Fruit fly (Drosophila melanogaster) whole organism, embryonic: ENCODE data around the gene CG31627.

Experiments
- Asciz ChIP-seq: fragments of 200-800 bp; sonication (Bioruptor generic); optimal IDR thresholded peaks from 2 replicates; lab custom pipeline; 2017; ENCODE audit warnings: missing biosample characterization, mild to moderate bottlenecking, missing genetic modification characterization, missing genetic modification reagents
- Atf6 ChIP-seq: fragments of 200-800 bp; sonication (Bioruptor generic); IDR thresholded peaks from 2 replicates; pipeline ENCODE4 v1.3.6; 2022; ENCODE audit warnings: missing biosample characterization, missing genetic modification characterization
- Bdp1 ChIP-seq: fragments of 200-800 bp; sonication (Bioruptor generic); optimal IDR thresholded peaks from 3 replicates; lab custom pipeline; 2016; ENCODE audit warnings: missing biosample characterization, missing genetic modification characterization
- BtbVII ChIP-seq: fragments of 200-800 bp; sonication (Bioruptor generic); optimal IDR thresholded peaks from 3 replicates; lab custom pipeline; 2017; ENCODE audit warnings: missing biosample characterization, mild to moderate bottlenecking, missing genetic modification characterization
- CG10267 ChIP-seq: fragments of 200-800 bp; sonication (Bioruptor generic); optimal IDR thresholded peaks from 2 replicates; lab custom pipeline; 2018; ENCODE audit warnings: missing biosample characterization, mild to moderate bottlenecking, missing genetic modification characterization, moderate library complexity
- CG11085 ChIP-seq: fragments of 200-800 bp; sonication (Bioruptor generic); IDR thresholded peaks from 2 replicates; pipeline ENCODE4 v1.3.6; 2022; ENCODE audit warnings: missing biosample characterization, missing genetic modification characterization
- CG11504 ChIP-seq: fragments of 200-800 bp; sonication (Bioruptor generic); optimal IDR thresholded peaks from 3 replicates; lab custom pipeline; 2019; ENCODE audit warnings: missing biosample characterization, mild to moderate bottlenecking, missing genetic modification characterization, moderate library complexity
- CG11696 ChIP-seq: fragments of 200-800 bp; sonication (Bioruptor generic); IDR thresholded peaks from 2 replicates; pipeline ENCODE4 v1.3.6; 2022; ENCODE audit warnings: missing biosample characterization, missing genetic modification characterization
- CG12071 ChIP-seq: fragments of 200-800 bp; sonication (Bioruptor generic); optimal IDR thresholded peaks from 3 replicates; lab custom pipeline; 2018; ENCODE audit warnings: missing biosample characterization, mild to moderate bottlenecking, missing genetic modification characterization
- CG1233 ChIP-seq: fragments of 200-800 bp; sonication (Bioruptor generic); optimal IDR thresholded peaks from 4 replicates; lab custom pipeline; 2018; ENCODE audit warnings: missing biosample characterization, mild to moderate bottlenecking, missing genetic modification characterization
- CG12769 ChIP-seq: fragments of 200-800 bp; sonication (Bioruptor generic); optimal IDR thresholded peaks from 2 replicates; lab custom pipeline; 2019; ENCODE audit warnings: missing biosample characterization, mild to moderate bottlenecking, missing genetic modification characterization, moderate library complexity
- CG14441 ChIP-seq: fragments of 200-800 bp; sonication (Bioruptor generic); IDR thresholded peaks from 2 replicates; pipeline ENCODE4 v1.3.6; 2022; ENCODE audit warnings: missing biosample characterization, missing genetic modification characterization
- CG1603 ChIP-seq: fragments of 200-800 bp; sonication (Bioruptor generic); optimal IDR thresholded peaks from 2 replicates; lab custom pipeline; 2019; ENCODE audit warnings: missing biosample characterization, mild to moderate bottlenecking, missing genetic modification characterization, moderate library complexity
- CG17829 ChIP-seq: fragments of 200-800 bp; optimal IDR thresholded peaks from 2 replicates; lab custom pipeline; 2019; ENCODE audit warnings: missing biosample characterization, mild to moderate bottlenecking, missing genetic modification characterization, moderate library complexity
- CG2199 ChIP-seq: fragments of 200-800 bp; sonication (Bioruptor generic); IDR thresholded peaks from 3 replicates; pipeline ENCODE4 v1.3.6; 2022; ENCODE audit warnings: missing biosample characterization, missing genetic modification characterization
- CG33557 ChIP-seq: fragments of 200-800 bp; sonication (Bioruptor generic); optimal IDR thresholded peaks from 2 replicates; lab custom pipeline; 2019; ENCODE audit warnings: missing biosample characterization, mild to moderate bottlenecking, missing genetic modification characterization, moderate library complexity
- CG3726 ChIP-seq: fragments of 200-800 bp; sonication (Bioruptor generic); IDR thresholded peaks from 3 replicates; pipeline ENCODE4, ENCODE4 v1.3.6; 2022; ENCODE audit warnings: missing biosample characterization, missing genetic modification characterization
- CG42726 ChIP-seq: fragments of 200-800 bp; sonication (Bioruptor generic); IDR thresholded peaks from 2 replicates; pipeline ENCODE4 v1.3.6; 2022; ENCODE audit warnings: missing biosample characterization, missing genetic modification characterization; ENCODE audit not compliant: partially characterized antibody
- CG5180 ChIP-seq: fragments of 200-800 bp; sonication (Bioruptor generic); optimal IDR thresholded peaks from 3 replicates; lab custom pipeline; 2017; ENCODE audit warnings: missing biosample characterization, missing genetic modification characterization, mild to moderate bottlenecking, moderate library complexity, missing genetic modification reagents
- CG7963 ChIP-seq: fragments of 200-800 bp; sonication (Bioruptor generic); IDR thresholded peaks from 3 replicates; pipeline ENCODE4 v1.3.6; 2022; ENCODE audit warnings: missing biosample characterization, missing genetic modification characterization; ENCODE audit not compliant: partially characterized antibody
- CG9932 ChIP-seq: fragments of 200-800 bp; sonication (Bioruptor generic); IDR thresholded peaks from 2 replicates; pipeline ENCODE4 v1.3.6; 2022; ENCODE audit warnings: missing biosample characterization, missing genetic modification characterization
- D19A ChIP-seq: fragments of 200-800 bp; optimal IDR thresholded peaks from 3 replicates; lab custom pipeline; 2019; ENCODE audit warnings: missing biosample characterization, mild to moderate bottlenecking, missing genetic modification characterization, moderate library complexity
- D19B ChIP-seq: fragments of 200-800 bp; sonication (Bioruptor generic); optimal IDR thresholded peaks from 2 replicates; lab custom pipeline; 2017; ENCODE audit warnings: missing biosample characterization, mild to moderate bottlenecking, missing genetic modification characterization
- Fer1 ChIP-seq: fragments of 200-800 bp; sonication (Bioruptor generic); optimal IDR thresholded peaks from 2 replicates; lab custom pipeline; 2017; ENCODE audit warnings: missing biosample characterization, mild to moderate bottlenecking, missing genetic modification characterization
- Fer3 ChIP-seq: fragments of 200-800 bp; sonication (Bioruptor generic); optimal IDR thresholded peaks from 2 replicates; lab custom pipeline; 2018; ENCODE audit warnings: missing biosample characterization, mild to moderate bottlenecking, missing genetic modification characterization, moderate library complexity
- H2.0 ChIP-seq: fragments of 200-800 bp; sonication (Bioruptor generic); IDR thresholded peaks from 2 replicates; pipeline ENCODE4 v1.3.6; 2022; ENCODE audit warnings: missing biosample characterization, missing genetic modification characterization
- PHDP ChIP-seq: fragments of 200-800 bp; sonication (Bioruptor generic); optimal IDR thresholded peaks from 3 replicates; lab custom pipeline; 2018; ENCODE audit warnings: missing biosample characterization, mild to moderate bottlenecking, missing genetic modification characterization, moderate library complexity
- Sox100B ChIP-seq: fragments of 200-800 bp; sonication (Bioruptor generic); optimal IDR thresholded peaks from 3 replicates; lab custom pipeline; 2018; ENCODE audit warnings: missing biosample characterization, mild to moderate bottlenecking, missing genetic modification characterization
- Xrp1 ChIP-seq: fragments of 200-800 bp; sonication (Bioruptor generic); IDR thresholded peaks from 2 replicates; pipeline ENCODE4 v1.3.6; 2022; ENCODE audit warnings: missing biosample characterization, missing genetic modification characterization
- al ChIP-seq: fragments of 200-800 bp; sonication (Bioruptor generic); IDR thresholded peaks from 2 replicates; pipeline ENCODE4 v1.3.6; 2022; ENCODE audit warnings: missing biosample characterization, missing genetic modification characterization
- ara ChIP-seq: fragments of 200-800 bp; sonication (Bioruptor generic); IDR thresholded peaks from 2 replicates; pipeline ENCODE4 v1.3.6; 2022; ENCODE audit warnings: missing biosample characterization, missing genetic modification characterization
- bsh ChIP-seq, 2 experiments: fragments of 200-800 bp; sonication (Bioruptor generic); optimal IDR thresholded peaks; 2 replicates each; lab custom pipeline; 2017 to 2018; ENCODE audit warnings: mild to moderate bottlenecking in 2 of 2, missing biosample characterization in 2 of 2, missing genetic modification characterization in 2 of 2, moderate library complexity in 1 of 2
- chif ChIP-seq, 2 experiments: fragments of 200-800 bp; sonication (Bioruptor generic); optimal IDR thresholded peaks; 3 replicates each; lab custom pipeline; 2016; ENCODE audit warnings: missing biosample characterization in 2 of 2, missing genetic modification characterization in 2 of 2
- dmrt11E ChIP-seq: fragments of 200-800 bp; sonication (Bioruptor generic); optimal IDR thresholded peaks from 3 replicates; lab custom pipeline; 2018; ENCODE audit warnings: missing biosample characterization, mild to moderate bottlenecking, missing genetic modification characterization, moderate library complexity
- fu2 ChIP-seq: fragments of 200-800 bp; sonication (Bioruptor generic); optimal IDR thresholded peaks from 2 replicates; lab custom pipeline; 2016; ENCODE audit warnings: missing biosample characterization, missing genetic modification characterization
- grn ChIP-seq: fragments of 200-800 bp; sonication (Bioruptor generic); optimal IDR thresholded peaks from 3 replicates; lab custom pipeline; 2017; ENCODE audit warnings: missing biosample characterization, missing genetic modification characterization
- lov ChIP-seq, 2 experiments: fragments of 200-800 bp in 1 of 2; fragments of >200 bp in 1 of 2; sonication (Bioruptor generic) in 1 of 2; IDR thresholded peaks in 1 of 2; optimal IDR thresholded peaks in 1 of 2; 2 replicates in 1 of 2; 3 replicates in 1 of 2; pipeline versions ENCODE4 v1.3.6 to Lab custom; 2017 to 2022; ENCODE audit warnings: missing biosample characterization in 1 of 2, missing genetic modification characterization in 1 of 2
- mld ChIP-seq: fragments of 200-800 bp; sonication (Bioruptor generic); IDR thresholded peaks from 3 replicates; pipeline ENCODE4 v1.3.6; 2022; ENCODE audit warnings: missing biosample characterization, missing genetic modification characterization; ENCODE audit not compliant: partially characterized antibody
- nerfin-1 ChIP-seq: fragments of 200-800 bp; sonication (Bioruptor generic); optimal IDR thresholded peaks from 3 replicates; lab custom pipeline; 2019; ENCODE audit warnings: missing biosample characterization, mild to moderate bottlenecking, missing genetic modification characterization, moderate library complexity
- nerfin-2 ChIP-seq: fragments of 200-800 bp; sonication (Bioruptor generic); IDR thresholded peaks from 2 replicates; pipeline ENCODE4 v1.3.6; 2022; ENCODE audit warnings: missing biosample characterization, missing genetic modification characterization; ENCODE audit not compliant: partially characterized antibody
- prd ChIP-seq, 3 experiments: fragments of >200 bp in 2 of 3; fragments of 200-800 bp in 1 of 3; sonication (Bioruptor generic) in 1 of 3; optimal IDR thresholded peaks in 2 of 3; IDR thresholded peaks in 1 of 3; 2 replicates in 2 of 3; 3 replicates in 1 of 3; pipeline versions ENCODE4 v1.3.6 to Lab custom; 2017 to 2022; ENCODE audit warnings: missing biosample characterization in 1 of 3, missing genetic modification characterization in 1 of 3
- sc ChIP-seq, 3 experiments: fragments of >200 bp in 2 of 3; fragments of 200-800 bp in 1 of 3; sonication (Bioruptor generic) in 1 of 3; optimal IDR thresholded peaks; 2 replicates in 2 of 3; 3 replicates in 1 of 3; lab custom pipeline; 2017; ENCODE audit warnings: mild to moderate bottlenecking in 1 of 3, missing biosample characterization in 1 of 3, missing genetic modification characterization in 1 of 3, missing genetic modification reagents in 1 of 3
- sd ChIP-seq: fragments of 200-800 bp; sonication (Bioruptor generic); optimal IDR thresholded peaks from 3 replicates; lab custom pipeline; 2018; ENCODE audit warnings: missing biosample characterization, mild to moderate bottlenecking, missing genetic modification characterization, moderate library complexity
- sens ChIP-seq: fragments of 200-800 bp; sonication (Bioruptor generic); peaks from one replicate; lab custom pipeline; 2016; ENCODE audit warnings: missing biosample characterization, missing genetic modification characterization
- sob ChIP-seq: fragments of 200-800 bp; sonication (Bioruptor generic); IDR thresholded peaks from 2 replicates; pipeline ENCODE4 v1.3.6; 2022; ENCODE audit warnings: missing biosample characterization, missing genetic modification characterization
- tap ChIP-seq: fragments of 200-800 bp; optimal IDR thresholded peaks from 3 replicates; lab custom pipeline; 2019; ENCODE audit warnings: missing biosample characterization, mild to moderate bottlenecking, missing genetic modification characterization, moderate library complexity
- twi ChIP-seq: fragments of 200-800 bp; optimal IDR thresholded peaks from 2 replicates; lab custom pipeline; 2019; ENCODE audit warnings: missing biosample characterization, mild to moderate bottlenecking, missing genetic modification characterization, moderate library complexity
- unpg ChIP-seq: fragments of 200-800 bp; sonication (Bioruptor generic); optimal IDR thresholded peaks from 3 replicates; lab custom pipeline; 2018; ENCODE audit warnings: missing biosample characterization, mild to moderate bottlenecking, missing genetic modification characterization, moderate library complexity
- wor ChIP-seq: fragments of 200-800 bp; sonication (Bioruptor generic); IDR thresholded peaks from 2 replicates; pipeline ENCODE4 v1.3.6; 2022; ENCODE audit warnings: missing biosample characterization, missing genetic modification characterization

The CG31627 gene

DNA sequence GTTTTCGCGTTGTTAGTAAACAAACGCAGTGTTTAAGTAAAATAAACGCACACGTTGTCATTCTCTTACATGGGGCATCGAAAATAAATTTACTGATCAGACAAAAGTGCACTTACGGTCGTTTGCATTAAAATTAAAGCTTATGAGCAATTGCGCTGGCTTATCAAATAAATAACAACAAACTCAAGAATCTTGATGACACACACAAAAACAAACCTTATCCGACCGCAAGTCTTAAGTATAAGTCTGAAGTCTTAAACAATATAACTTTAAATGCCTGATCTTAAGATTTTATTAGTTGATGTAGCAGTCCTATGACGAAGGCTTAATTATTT, 45.9 kb downstream of the CG31627 start (continued):
- TF ChIP-seq CG10267 (tag; lab: Kevin White, UChicago), result no peak
- no peak for TF ChIP-seq mld
- TF ChIP-seq CG1233 (GFP tag; lab: Kevin White, UChicago), result peak; percentile 18
- no peak for TF ChIP-seq unpg (GFP tag; lab: Kevin White, UChicago)
- TF ChIP-seq CG42726 (GFP tag; lab: Robert Waterston, UW), result no peak
- TF ChIP-seq CG11504 (tag; lab: Kevin White, UChicago), result peak; percentile 15
- TF ChIP-seq Fer1 (GFP tag; lab: Kevin White, UChicago), result peak; percentile 3
- TF ChIP-seq lov (optimal IDR thresholded peaks at IDR 0.05; lab: Kevin White, UChicago), result no peak
- TF ChIP-seq lov (GFP tag; IDR thresholded peaks at IDR 0.05; lab: Robert Waterston, UW), result no peak
- TF ChIP-seq CG33557, result peak; percentile 19
- 0 out of 2 replicates have a peak, but pooled peaks have one; percentile 47 for TF ChIP-seq ara (GFP tag; lab: Robert Waterston, UW)
- no peak for TF ChIP-seq Bdp1 (GFP tag; lab: Kevin White, UChicago)
- TF ChIP-seq CG9932 (GFP tag; lab: Robert Waterston, UW), result 0 out of 2 replicates have a peak, but pooled peaks have one; percentile 1
- TF ChIP-seq CG5180 (GFP tag; lab: Kevin White, UChicago), result peak; percentile 21
- TF ChIP-seq CG7963 (GFP tag; lab: Robert Waterston, UW), result no peak
- TF ChIP-seq BtbVII (GFP tag; lab: Kevin White, UChicago), result peak; percentile 30
- peak; percentile 76 for TF ChIP-seq sens (GFP tag; lab: Kevin White, UChicago)
- no peak for TF ChIP-seq Atf6 (GFP tag; lab: Robert Waterston, UW)
- no peak for TF ChIP-seq wor (GFP tag; lab: Robert Waterston, UW)
- no peak for TF ChIP-seq D19B (GFP tag; lab: Kevin White, UChicago)
- no peak for TF ChIP-seq H2.0 (GFP tag; lab: Robert Waterston, UW)
- no peak for TF ChIP-seq nerfin-1 (tag; lab: Kevin White, UChicago)
- no peak for TF ChIP-seq fu2
- peak in 1 of 2 experiments; percentile 41 for TF ChIP-seq bsh (GFP tag; optimal IDR thresholded peaks at IDR 0.05; lab: Kevin White, UChicago)
- peak; percentile 15 for TF ChIP-seq tap (tag; lab: Kevin White, UChicago)
- TF ChIP-seq chif (GFP tag; optimal IDR thresholded peaks at IDR 0.05; lab: Kevin White, UChicago), result no peak
- peak; percentile 30 for TF ChIP-seq D19A (tag; lab: Kevin White, UChicago)
- peak; percentile 18 for TF ChIP-seq Asciz (GFP tag; lab: Kevin White, UChicago)
- no peak for TF ChIP-seq sc (optimal IDR thresholded peaks at IDR 0.05; lab: Kevin White, UChicago)
- peak; percentile 33 for TF ChIP-seq sc (GFP tag; optimal IDR thresholded peaks at IDR 0.05; lab: Kevin White, UChicago)
- TF ChIP-seq Xrp1, result peak; percentile 23; the same call in 1 of the 2 replicates
- peak; percentile 38 for TF ChIP-seq Sox100B (GFP tag; lab: Kevin White, UChicago)
- TF ChIP-seq CG12769 (tag; lab: Kevin White, UChicago), result peak; percentile 4
- TF ChIP-seq twi (tag; lab: Kevin White, UChicago), result no peak
- TF ChIP-seq CG12071 (GFP tag; lab: Kevin White, UChicago), result peak; percentile 41
- peak; percentile 9 for TF ChIP-seq dmrt11E (tag; lab: Kevin White, UChicago)
- peak; percentile 27 for TF ChIP-seq grn (GFP tag; lab: Kevin White, UChicago)
- TF ChIP-seq CG3726 (GFP tag; lab: Robert Waterston, UW), result no peak
- peak; percentile 23 for TF ChIP-seq sd
- peak; percentile 18 for TF ChIP-seq PHDP

DNA sequence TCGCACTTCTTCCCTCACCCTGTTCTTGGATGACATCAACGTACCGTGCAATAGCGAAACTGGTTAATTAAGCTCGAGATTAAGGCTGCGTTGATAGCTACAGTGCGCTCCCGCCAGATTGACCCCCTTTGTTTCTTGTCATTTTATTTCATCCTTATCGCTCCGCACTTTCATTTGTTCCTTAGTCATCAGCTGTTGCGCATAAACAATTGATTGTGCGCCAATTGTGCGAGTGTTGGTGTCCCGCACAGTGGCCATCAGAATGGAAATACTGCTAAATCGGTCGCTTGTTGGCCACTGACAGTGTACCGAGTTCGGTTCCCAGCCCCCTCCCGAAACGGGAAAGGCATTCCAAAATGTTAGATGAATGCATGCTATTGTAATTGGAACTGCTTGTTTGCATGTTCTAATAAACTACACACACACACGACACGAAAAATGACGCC, 46.6 kb downstream of the CG31627 start:
- no peak for TF ChIP-seq Fer3 (tag; lab: Kevin White, UChicago)
- TF ChIP-seq nerfin-2, result no peak
- TF ChIP-seq CG11085 (GFP tag; lab: Robert Waterston, UW), result no peak
- TF ChIP-seq al, result no peak
- TF ChIP-seq sob, result 0 out of 2 replicates have a peak, but pooled peaks have one; percentile 13
- TF ChIP-seq sc (optimal IDR thresholded peaks at IDR 0.05; lab: Kevin White, UChicago), result no peak
- TF ChIP-seq sc (GFP tag; optimal IDR thresholded peaks at IDR 0.05; lab: Kevin White, UChicago), result no peak
- TF ChIP-seq CG17829 (tag; lab: Kevin White, UChicago), result no peak
- TF ChIP-seq CG11696 (GFP tag; lab: Robert Waterston, UW), result no peak
- no peak; the same call in 2 of the 3 replicates for TF ChIP-seq CG2199 (GFP tag; lab: Robert Waterston, UW)
- no peak for TF ChIP-seq CG14441 (GFP tag; lab: Robert Waterston, UW)
- no peak for TF ChIP-seq prd (optimal IDR thresholded peaks at IDR 0.05; lab: Kevin White, UChicago)
- no peak for TF ChIP-seq prd (GFP tag; IDR thresholded peaks at IDR 0.05; lab: Robert Waterston, UW)
- no peak for TF ChIP-seq Atf6 (GFP tag; lab: Robert Waterston, UW)
- TF ChIP-seq CG1603 (tag; lab: Kevin White, UChicago), result peak; percentile 25
